Fruit fly (Drosophila melanogaster) whole organism, prepupa: ENCODE measurements around the gene CG10237.

ENCODE experiments used
- Blimp-1 ChIP-seq: fragments of 200-800 bp; sonication (Bioruptor generic); optimal IDR thresholded peaks from 3 replicates; lab custom pipeline; 2017; ENCODE audit warnings: missing biosample characterization, missing genetic modification characterization, mild to moderate bottlenecking, moderate library complexity, missing genetic modification reagents
- CG10631 ChIP-seq: fragments of 200-800 bp; sonication (Bioruptor generic); optimal IDR thresholded peaks from 2 replicates; lab custom pipeline; 2016; ENCODE audit warnings: missing biosample characterization, missing genetic modification characterization
- CG10669 ChIP-seq: fragments of 200-800 bp; sonication (Bioruptor generic); optimal IDR thresholded peaks from 3 replicates; lab custom pipeline; 2018; ENCODE audit warnings: missing biosample characterization, mild to moderate bottlenecking, missing genetic modification characterization, moderate library complexity
- CG11294 ChIP-seq: fragments of 200-800 bp; sonication (Bioruptor generic); IDR thresholded peaks from 2 replicates; pipeline ENCODE4 v1.3.6; 2022; ENCODE audit warnings: missing biosample characterization, missing genetic modification characterization
- CG11762 ChIP-seq: fragments of 200-800 bp; sonication (Bioruptor generic); optimal IDR thresholded peaks from 3 replicates; lab custom pipeline; 2016; ENCODE audit warnings: missing biosample characterization, missing genetic modification characterization; ENCODE audit not compliant: insufficient read depth
- CG11902 ChIP-seq: fragments of 200-800 bp; sonication (Bioruptor generic); optimal IDR thresholded peaks from 3 replicates; lab custom pipeline; 2016; ENCODE audit warnings: missing biosample characterization, missing genetic modification characterization
- CG15336 ChIP-seq: fragments of 200-800 bp; sonication (Bioruptor generic); IDR thresholded peaks from 2 replicates; pipeline ENCODE4 v1.3.6; 2022; ENCODE audit warnings: missing biosample characterization, missing genetic modification characterization
- CG1621 ChIP-seq: fragments of 200-800 bp; sonication (Bioruptor generic); optimal IDR thresholded peaks from 3 replicates; lab custom pipeline; 2018; ENCODE audit warnings: missing biosample characterization, mild to moderate bottlenecking, missing genetic modification characterization
- CG16779 ChIP-seq: fragments of 200-800 bp; sonication (Bioruptor generic); optimal IDR thresholded peaks from 3 replicates; lab custom pipeline; 2017; ENCODE audit warnings: missing biosample characterization, mild to moderate bottlenecking, missing genetic modification characterization
- CG3032 ChIP-seq: fragments of 200-800 bp; optimal IDR thresholded peaks from 2 replicates; lab custom pipeline; 2019; ENCODE audit warnings: missing biosample characterization, mild to moderate bottlenecking, missing genetic modification characterization, moderate library complexity
- CG31627 ChIP-seq: fragments of 200-800 bp; sonication (Bioruptor generic); optimal IDR thresholded peaks from 3 replicates; lab custom pipeline; 2016; ENCODE audit warnings: missing biosample characterization, missing genetic modification characterization
- CG32006 ChIP-seq: fragments of 200-800 bp; sonication (Bioruptor generic); optimal IDR thresholded peaks from 3 replicates; lab custom pipeline; 2017; ENCODE audit warnings: missing biosample characterization, mild to moderate bottlenecking, missing genetic modification characterization
- CG34406 ChIP-seq: fragments of 200-800 bp; sonication (Bioruptor generic); optimal IDR thresholded peaks from 3 replicates; lab custom pipeline; 2016; ENCODE audit warnings: missing biosample characterization, missing genetic modification characterization
- CG3919 ChIP-seq: fragments of 200-800 bp; sonication (Bioruptor generic); optimal IDR thresholded peaks from 3 replicates; lab custom pipeline; 2016; ENCODE audit warnings: missing biosample characterization, missing genetic modification characterization
- CG6276 ChIP-seq: fragments of 200-800 bp; sonication (Bioruptor generic); optimal IDR thresholded peaks from 2 replicates; lab custom pipeline; 2017; ENCODE audit warnings: missing biosample characterization, mild to moderate bottlenecking, missing genetic modification characterization
- CG6792 ChIP-seq: fragments of 200-800 bp; sonication (Bioruptor generic); optimal IDR thresholded peaks from 3 replicates; lab custom pipeline; 2016; ENCODE audit warnings: missing biosample characterization, missing genetic modification characterization
- CG6854 ChIP-seq: fragments of 200-800 bp; sonication (Bioruptor generic); optimal IDR thresholded peaks from 2 replicates; lab custom pipeline; 2017; ENCODE audit warnings: missing biosample characterization, mild to moderate bottlenecking, missing genetic modification characterization
- CG8319 ChIP-seq: fragments of 200-800 bp; sonication (Bioruptor generic); optimal IDR thresholded peaks from 3 replicates; lab custom pipeline; 2016; ENCODE audit warnings: missing biosample characterization, missing genetic modification characterization
- CG8632 ChIP-seq: fragments of 200-800 bp; sonication (Bioruptor generic); optimal IDR thresholded peaks from 3 replicates; lab custom pipeline; 2016; ENCODE audit warnings: missing biosample characterization, missing genetic modification characterization
- CG9139 ChIP-seq: fragments of 200-800 bp; sonication (Bioruptor generic); optimal IDR thresholded peaks from 3 replicates; lab custom pipeline; 2017; ENCODE audit warnings: missing biosample characterization, mild to moderate bottlenecking, missing genetic modification characterization
- Eip75B ChIP-seq: fragments of 200-800 bp; sonication (Bioruptor generic); optimal IDR thresholded peaks from 3 replicates; lab custom pipeline; 2016; ENCODE audit warnings: missing biosample characterization, missing genetic modification characterization
- Ets21C ChIP-seq: fragments of 200-800 bp; sonication (Bioruptor generic); optimal IDR thresholded peaks from 3 replicates; lab custom pipeline; 2016; ENCODE audit warnings: missing biosample characterization, missing genetic modification characterization
- Ets96B ChIP-seq: fragments of 200-800 bp; optimal IDR thresholded peaks from 2 replicates; lab custom pipeline; 2019; ENCODE audit warnings: missing biosample characterization, mild to moderate bottlenecking, missing genetic modification characterization, moderate library complexity
- Gug ChIP-seq: fragments of 200-800 bp; sonication (Bioruptor generic); IDR thresholded peaks from 2 replicates; pipeline ENCODE4 v1.3.6; 2022; ENCODE audit warnings: missing biosample characterization, missing genetic modification characterization
- Hr38 ChIP-seq: sonication (Bioruptor generic); optimal IDR thresholded peaks from 2 replicates; lab custom pipeline; 2016; ENCODE audit warnings: missing biosample characterization, missing genetic modification characterization
- Hr39 ChIP-seq: fragments of 200-800 bp; sonication (Bioruptor generic); optimal IDR thresholded peaks from 2 replicates; lab custom pipeline; 2016; ENCODE audit warnings: missing biosample characterization, missing genetic modification characterization
- Lpt ChIP-seq: fragments of 200-800 bp; sonication (Bioruptor generic); optimal IDR thresholded peaks from 3 replicates; lab custom pipeline; 2016; ENCODE audit warnings: missing biosample characterization, missing genetic modification characterization
- Met ChIP-seq: fragments of 200-800 bp; sonication (Bioruptor generic); optimal IDR thresholded peaks from 3 replicates; lab custom pipeline; 2016; ENCODE audit warnings: missing biosample characterization, missing genetic modification characterization
- OdsH ChIP-seq: fragments of 200-800 bp; sonication (Bioruptor generic); optimal IDR thresholded peaks from 3 replicates; lab custom pipeline; 2016; ENCODE audit warnings: missing biosample characterization, missing genetic modification characterization
- Sox102F ChIP-seq: fragments of 200-800 bp; sonication (Bioruptor generic); optimal IDR thresholded peaks from 2 replicates; lab custom pipeline; 2016; ENCODE audit warnings: missing biosample characterization, mild to moderate bottlenecking, missing genetic modification characterization
- Sox14 ChIP-seq: fragments of 200-800 bp; sonication (Bioruptor generic); optimal IDR thresholded peaks from 3 replicates; lab custom pipeline; 2016; ENCODE audit warnings: missing biosample characterization, missing genetic modification characterization
- Sox15 ChIP-seq: fragments of 200-800 bp; sonication (Bioruptor generic); optimal IDR thresholded peaks from 3 replicates; lab custom pipeline; 2016; ENCODE audit warnings: missing biosample characterization, missing genetic modification characterization
- achi ChIP-seq: fragments of 200-800 bp; sonication (Bioruptor generic); optimal IDR thresholded peaks from 3 replicates; lab custom pipeline; 2016; ENCODE audit warnings: missing biosample characterization, missing genetic modification characterization
- acj6 ChIP-seq: fragments of 200-800 bp; sonication (Bioruptor generic); optimal IDR thresholded peaks from 3 replicates; lab custom pipeline; 2016; ENCODE audit warnings: missing biosample characterization, missing genetic modification characterization
- cyc ChIP-seq: fragments of 200-800 bp; sonication (Bioruptor generic); optimal IDR thresholded peaks from 3 replicates; lab custom pipeline; 2016; ENCODE audit warnings: missing biosample characterization, missing genetic modification characterization
- dac ChIP-seq: fragments of 200-800 bp; sonication (Bioruptor generic); optimal IDR thresholded peaks from 2 replicates; lab custom pipeline; 2017; ENCODE audit warnings: missing biosample characterization, mild to moderate bottlenecking, missing genetic modification characterization
- dsx ChIP-seq: fragments of 200-800 bp; optimal IDR thresholded peaks from 3 replicates; lab custom pipeline; 2019; ENCODE audit warnings: missing biosample characterization, mild to moderate bottlenecking, missing genetic modification characterization, moderate library complexity; ENCODE audit not compliant: poor library complexity, severe bottlenecking
- eg ChIP-seq: fragments of 200-800 bp; sonication (Bioruptor generic); IDR thresholded peaks from 3 replicates; pipeline ENCODE4 v1.3.6; 2022; ENCODE audit warnings: missing biosample characterization, missing genetic modification characterization
- esn ChIP-seq: fragments of 200-800 bp; sonication (Bioruptor generic); optimal IDR thresholded peaks from 2 replicates; lab custom pipeline; 2016; ENCODE audit warnings: missing biosample characterization, mild to moderate bottlenecking, missing genetic modification characterization, moderate library complexity
- fd59A ChIP-seq: fragments of 200-800 bp; sonication (Bioruptor generic); optimal IDR thresholded peaks from 2 replicates; lab custom pipeline; 2017; ENCODE audit warnings: missing biosample characterization, mild to moderate bottlenecking, missing genetic modification characterization, missing genetic modification reagents
- lz ChIP-seq: fragments of 200-800 bp; sonication (Bioruptor generic); optimal IDR thresholded peaks from 3 replicates; lab custom pipeline; 2016; ENCODE audit warnings: missing biosample characterization, missing genetic modification characterization
- net ChIP-seq: fragments of 200-800 bp; sonication (Bioruptor generic); optimal IDR thresholded peaks from 3 replicates; lab custom pipeline; 2016; ENCODE audit warnings: missing biosample characterization, missing genetic modification characterization
- salr ChIP-seq, 2 experiments: fragments of 200-800 bp; sonication (Bioruptor generic); optimal IDR thresholded peaks; 3 replicates each; lab custom pipeline; 2016 to 2018; ENCODE audit warnings: missing biosample characterization in 2 of 2, missing genetic modification characterization in 2 of 2, mild to moderate bottlenecking in 1 of 2
- spab ChIP-seq: fragments of 200-800 bp; sonication (Bioruptor generic); optimal IDR thresholded peaks from 2 replicates; lab custom pipeline; 2017; ENCODE audit warnings: missing biosample characterization, mild to moderate bottlenecking, missing genetic modification characterization, missing genetic modification reagents
- ss ChIP-seq, 2 experiments: fragments of 200-800 bp; sonication (Bioruptor generic); optimal IDR thresholded peaks; 2 replicates in 1 of 2; 3 replicates in 1 of 2; lab custom pipeline; 2017 to 2018; ENCODE audit warnings: mild to moderate bottlenecking in 2 of 2, missing biosample characterization in 2 of 2, missing genetic modification characterization in 2 of 2, moderate library complexity in 1 of 2
- svp ChIP-seq: fragments of 200-800 bp; sonication (Bioruptor generic); peaks from one replicate; lab custom pipeline; 2016; ENCODE audit warnings: missing biosample characterization, missing genetic modification characterization
- topi ChIP-seq: fragments of 200-800 bp; sonication (Bioruptor generic); optimal IDR thresholded peaks from 3 replicates; lab custom pipeline; 2016; ENCODE audit warnings: missing biosample characterization, missing genetic modification characterization
- vri ChIP-seq: fragments of 200-800 bp; sonication (Bioruptor generic); optimal IDR thresholded peaks from 3 replicates; lab custom pipeline; 2016; ENCODE audit warnings: missing biosample characterization, mild to moderate bottlenecking, missing genetic modification characterization

The CG10237 gene

DNA sequence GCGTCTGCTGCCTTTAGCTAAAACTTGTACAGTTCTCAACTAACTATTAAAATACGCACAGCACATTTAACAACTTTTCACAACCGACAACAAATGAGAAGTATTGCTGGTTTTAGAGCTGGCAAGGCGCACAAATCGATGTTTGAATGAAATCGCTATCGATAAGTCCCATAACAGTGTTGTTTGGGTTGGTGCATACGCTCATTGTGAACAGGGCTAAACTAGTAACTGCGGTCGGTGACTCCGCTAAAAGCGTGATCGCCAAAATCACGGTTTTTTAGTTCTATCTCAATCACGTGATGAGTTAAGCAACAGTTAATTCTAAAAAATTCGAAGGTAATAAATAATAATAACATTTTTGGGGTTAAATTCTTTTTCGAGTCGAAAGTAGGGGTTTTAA, 10.9 kb upstream of the CG10237 start, which contains the start of gene Top2 (continued):
- TF ChIP-seq OdsH (GFP tag; lab: Kevin White, UChicago) (no peak), ss (GFP tag; optimal IDR thresholded peaks at IDR 0.05; lab: Kevin White, UChicago) (no peak), achi (no peak), lz (peak; percentile 33), salr (GFP tag; optimal IDR thresholded peaks at IDR 0.05; lab: Kevin White, UChicago) (no peak), cyc (GFP tag; lab: Kevin White, UChicago) (peak; percentile 27), Lpt (no peak), net (GFP tag; lab: Kevin White, UChicago) (no peak), esn (peak; percentile 1)

dm6 chr2L:19452535-19453317, 10.2 kb upstream of the CG10237 start:
- TF ChIP-seq eg (peak; percentile 62; the same call in 2 of the 3 replicates), CG16779 (tag; lab: Kevin White, UChicago) (no peak), CG11762 (GFP tag; lab: Kevin White, UChicago) (no peak), OdsH (GFP tag; lab: Kevin White, UChicago) (peak; percentile 43), svp (GFP tag; lab: Kevin White, UChicago) (peak; percentile 54), CG11902 (GFP tag; lab: Kevin White, UChicago) (no peak), Ets21C (GFP tag; lab: Kevin White, UChicago) (no peak), CG6792 (peak; percentile 28), Ets96B (tag; lab: Kevin White, UChicago) (no peak), CG10631 (GFP tag; lab: Kevin White, UChicago) (peak; percentile 37), CG10669 (GFP tag; lab: Kevin White, UChicago) (no peak), CG31627 (GFP tag; lab: Kevin White, UChicago) (peak; percentile 37), Met (GFP tag; lab: Kevin White, UChicago) (no peak), CG8319 (GFP tag; lab: Kevin White, UChicago) (no peak), CG8632 (GFP tag; lab: Kevin White, UChicago) (no peak), topi (GFP tag; lab: Kevin White, UChicago) (peak; percentile 13), CG1621 (no peak), CG11294 (GFP tag; lab: Robert Waterston, UW) (peak; percentile 18; the same call in 1 of the 2 replicates), cyc (GFP tag; lab: Kevin White, UChicago) (peak; percentile 13), acj6 (GFP tag; lab: Kevin White, UChicago) (peak; percentile 22), CG6854 (GFP tag; lab: Kevin White, UChicago) (no peak), CG15336 (GFP tag; lab: Robert Waterston, UW) (peak; percentile 59), dsx (GFP tag; lab: Kevin White, UChicago) (no peak), vri (GFP tag; lab: Kevin White, UChicago) (no peak), achi (peak; percentile 49), Gug (GFP tag; lab: Robert Waterston, UW) (no peak), dac (GFP tag; lab: Kevin White, UChicago) (peak; percentile 29), Sox15 (GFP tag; lab: Kevin White, UChicago) (no peak), Sox102F (no peak), CG32006 (peak; percentile 58), net (GFP tag; lab: Kevin White, UChicago) (peak; percentile 27), CG3032 (tag; lab: Kevin White, UChicago) (no peak), Sox14 (GFP tag; lab: Kevin White, UChicago) (peak; percentile 40), Hr39 (GFP tag; lab: Kevin White, UChicago) (peak; percentile 17), CG3919 (GFP tag; lab: Kevin White, UChicago) (peak; percentile 35), spab (GFP tag; lab: Kevin White, UChicago) (no peak), fd59A (GFP tag; lab: Kevin White, UChicago) (no peak), Eip75B (GFP tag; lab: Kevin White, UChicago) (peak; percentile 45), Lpt (peak; percentile 9), CG9139 (GFP tag; lab: Kevin White, UChicago) (no peak), CG34406 (peak; percentile 10), esn (peak; percentile 22), CG6276 (GFP tag; lab: Kevin White, UChicago) (peak; percentile 39), Blimp-1 (GFP tag; lab: Kevin White, UChicago) (no peak), Hr38 (GFP tag; lab: Kevin White, UChicago) (no peak)
